Worm (Caenorhabditis elegans): ENCODE measurements around the gene Y6E2A.10.

ce11 chrV:15687660-15688059 is 42.7 kb downstream of the Y6E2A.10 start, which contains the start of gene nhr-197:
- TF ChIP-seq sea-2 (GFP tag; IDR thresholded peaks at IDR 0.05) (no peak), let-526 (GFP tag; IDR thresholded peaks at IDR 0.05) (no peak), ceh-91 (GFP tag; IDR thresholded peaks at IDR 0.05) (no peak), nhr-179 (tag; optimal IDR thresholded peaks at IDR 0.05) (no peak), ama-1 (optimal IDR thresholded peaks at IDR 0.05) (no peak), ama-1 (GFP tag; optimal IDR thresholded peaks at IDR 0.05) (no peak), attf-3 (GFP tag; conservative IDR thresholded peaks at IDR 0.05) (no peak), F57C9.4 (tag; optimal IDR thresholded peaks at IDR 0.05) (no peak), mes-4 (tag; optimal IDR thresholded peaks at IDR 0.05) (no peak), rcor-1 (GFP tag; IDR thresholded peaks at IDR 0.05) (no peak), snpc-4 (GFP tag; optimal IDR thresholded peaks at IDR 0.05) (no peak), snpc-4 (tag; optimal IDR thresholded peaks at IDR 0.05) (no peak), let-607 (tag; optimal IDR thresholded peaks at IDR 0.05) (no peak), efl-1 (GFP tag; optimal IDR thresholded peaks at IDR 0.05) (no peak)

Measured in whole organism, young adult.